Worm (Caenorhabditis elegans) whole organism, L2 larva: ENCODE measurements around the gene let-23.

Experiments used
- C34F6.9 ChIP-seq: fragments of 150-350 bp; optimal IDR thresholded peaks from 2 replicates; lab custom pipeline; 2014; ENCODE audit warnings: missing biosample characterization, missing genetic modification characterization
- F13H6.1 ChIP-seq: sonication (generic microtip); optimal IDR thresholded peaks from 2 replicates; lab custom pipeline; 2016; ENCODE audit warnings: missing genetic modification characterization, missing compliant biosample characterization
- Y55F3AM.14 ChIP-seq: fragments of 200-800 bp; sonication (Bioruptor generic); optimal IDR thresholded peaks from 2 replicates; lab custom pipeline; 2018; ENCODE audit warnings: mild to moderate bottlenecking, missing genetic modification characterization, missing compliant biosample characterization
- ama-1 ChIP-seq: fragments of 150-350 bp; optimal IDR thresholded peaks from 2 replicates; lab custom pipeline; 2018; ENCODE audit warnings: inconsistent platforms
- ceh-16 ChIP-seq: fragments of 150-350 bp; optimal IDR thresholded peaks from 2 replicates; lab custom pipeline; 2014; ENCODE audit warnings: missing biosample characterization, missing genetic modification characterization
- ceh-82 ChIP-seq: fragments of 150-350 bp; optimal IDR thresholded peaks from 2 replicates; lab custom pipeline; 2014; ENCODE audit warnings: missing biosample characterization, missing genetic modification characterization
- crh-2 ChIP-seq: sonication (generic microtip); optimal IDR thresholded peaks from 2 replicates; lab custom pipeline; 2017; ENCODE audit warnings: missing biosample characterization, missing genetic modification characterization
- dmd-4 ChIP-seq: sonication (generic microtip); optimal IDR thresholded peaks from 2 replicates; lab custom pipeline; 2017; ENCODE audit warnings: missing biosample characterization, missing genetic modification characterization
- egl-27 ChIP-seq: sonication (generic microtip); optimal IDR thresholded peaks from 3 replicates; lab custom pipeline; 2017; ENCODE audit warnings: missing biosample characterization, missing genetic modification reagents, missing genetic modification characterization
- fos-1 ChIP-seq: fragments of 150-350 bp; optimal IDR thresholded peaks from 2 replicates; lab custom pipeline; 2014; ENCODE audit warnings: missing biosample characterization, missing genetic modification characterization
- lin-11 ChIP-seq: fragments of 150-350 bp; sonication (generic microtip); optimal IDR thresholded peaks from 2 replicates; lab custom pipeline; 2014; ENCODE audit warnings: missing biosample characterization, missing genetic modification characterization, inconsistent platforms, mixed read lengths
- lin-13 ChIP-seq: fragments of 150-350 bp; optimal IDR thresholded peaks from 2 replicates; lab custom pipeline; 2014; ENCODE audit warnings: missing biosample characterization, missing genetic modification reagents, missing genetic modification characterization
- lin-39 ChIP-seq: fragments of 150-350 bp; optimal IDR thresholded peaks from 2 replicates; lab custom pipeline; 2014; ENCODE audit warnings: missing biosample characterization, missing genetic modification reagents, missing genetic modification characterization
- lsy-2 ChIP-seq, 2 experiments: fragments of 150-350 bp in 1 of 2; sonication (generic microtip) in 1 of 2; optimal IDR thresholded peaks; 2 replicates each; lab custom pipeline; 2014 to 2017; ENCODE audit warnings: missing biosample characterization in 2 of 2, missing genetic modification characterization in 2 of 2
- mab-5 ChIP-seq: fragments of 150-350 bp; optimal IDR thresholded peaks from 2 replicates; lab custom pipeline; 2014; ENCODE audit warnings: missing biosample characterization, missing genetic modification characterization
- mbf-1 ChIP-seq: sonication (generic microtip); optimal IDR thresholded peaks from 2 replicates; lab custom pipeline; 2017; ENCODE audit warnings: missing biosample characterization, missing genetic modification characterization
- mdl-1 ChIP-seq, 2 experiments: fragments of 150-350 bp in 1 of 2; sonication (generic microtip) in 1 of 2; optimal IDR thresholded peaks; 2 replicates each; lab custom pipeline; 2017; ENCODE audit warnings: missing biosample characterization in 2 of 2, missing genetic modification characterization in 2 of 2
- nhr-11 ChIP-seq: fragments of 150-350 bp; optimal IDR thresholded peaks from 2 replicates; lab custom pipeline; 2014; ENCODE audit warnings: missing biosample characterization, missing genetic modification characterization
- nhr-129 ChIP-seq: fragments of 150-350 bp; optimal IDR thresholded peaks from 2 replicates; lab custom pipeline; 2014; ENCODE audit warnings: missing biosample characterization, missing genetic modification characterization
- nhr-21 ChIP-seq: fragments of 150-350 bp; optimal IDR thresholded peaks from 2 replicates; lab custom pipeline; 2014; ENCODE audit warnings: missing biosample characterization, missing genetic modification characterization
- nhr-23 ChIP-seq: fragments of 150-350 bp; optimal IDR thresholded peaks from 2 replicates; lab custom pipeline; 2014; ENCODE audit warnings: missing biosample characterization, missing genetic modification reagents, missing genetic modification characterization
- nhr-237 ChIP-seq: fragments of 150-350 bp; optimal IDR thresholded peaks from 2 replicates; lab custom pipeline; 2014; ENCODE audit warnings: missing biosample characterization, missing genetic modification characterization
- nhr-25 ChIP-seq: fragments of 150-350 bp; sonication (generic microtip); optimal IDR thresholded peaks from 3 replicates; lab custom pipeline; 2014; ENCODE audit warnings: missing biosample characterization, missing genetic modification characterization
- nhr-6 ChIP-seq: fragments of 150-350 bp; optimal IDR thresholded peaks from 2 replicates; lab custom pipeline; 2014; ENCODE audit warnings: missing biosample characterization, missing genetic modification characterization
- nhr-77 ChIP-seq: fragments of 150-350 bp; optimal IDR thresholded peaks from 2 replicates; lab custom pipeline; 2014; ENCODE audit warnings: missing biosample characterization, missing genetic modification characterization
- peb-1 ChIP-seq: fragments of 150-350 bp; optimal IDR thresholded peaks from 2 replicates; lab custom pipeline; 2014; ENCODE audit warnings: missing biosample characterization, missing genetic modification characterization
- sem-4 ChIP-seq: fragments of 150-350 bp; optimal IDR thresholded peaks from 2 replicates; lab custom pipeline; 2014; ENCODE audit warnings: missing biosample characterization, missing genetic modification reagents, missing genetic modification characterization
- skn-1 ChIP-seq: sonication (generic microtip); optimal IDR thresholded peaks from 2 replicates; lab custom pipeline; 2017; ENCODE audit warnings: missing biosample characterization, missing genetic modification characterization
- sma-3 ChIP-seq: sonication (generic microtip); optimal IDR thresholded peaks from 2 replicates; lab custom pipeline; 2016; ENCODE audit warnings: missing genetic modification reagents, missing genetic modification characterization, missing compliant biosample characterization
- snpc-4 ChIP-seq: fragments of 150-350 bp; optimal IDR thresholded peaks from 2 replicates; lab custom pipeline; 2014; ENCODE audit warnings: missing biosample characterization, missing genetic modification characterization
- unc-39 ChIP-seq: fragments of 150-350 bp; optimal IDR thresholded peaks from 2 replicates; lab custom pipeline; 2014; ENCODE audit warnings: missing biosample characterization, missing genetic modification characterization
- unc-55 ChIP-seq: fragments of 150-350 bp; sonication (generic microtip); optimal IDR thresholded peaks from 3 replicates; lab custom pipeline; 2014; ENCODE audit warnings: missing biosample characterization, missing genetic modification reagents, missing genetic modification characterization
- unc-62 ChIP-seq: fragments of 150-350 bp; optimal IDR thresholded peaks from 2 replicates; lab custom pipeline; 2014; ENCODE audit warnings: missing biosample characterization, missing genetic modification reagents, missing genetic modification characterization
- ztf-1 ChIP-seq: fragments of 200-800 bp; sonication (Bioruptor generic); conservative IDR thresholded peaks from 2 replicates; pipeline ENCODE4 v1.3.6; 2022; ENCODE audit warnings: missing genetic modification characterization, missing compliant biosample characterization
- ztf-11 ChIP-seq: sonication (generic microtip); optimal IDR thresholded peaks from 2 replicates; lab custom pipeline; 2017; ENCODE audit warnings: missing biosample characterization, missing genetic modification characterization
- ztf-4 ChIP-seq: fragments of 150-350 bp; optimal IDR thresholded peaks from 2 replicates; lab custom pipeline; 2014; ENCODE audit warnings: missing biosample characterization, missing genetic modification characterization

let-23 gene

DNA sequence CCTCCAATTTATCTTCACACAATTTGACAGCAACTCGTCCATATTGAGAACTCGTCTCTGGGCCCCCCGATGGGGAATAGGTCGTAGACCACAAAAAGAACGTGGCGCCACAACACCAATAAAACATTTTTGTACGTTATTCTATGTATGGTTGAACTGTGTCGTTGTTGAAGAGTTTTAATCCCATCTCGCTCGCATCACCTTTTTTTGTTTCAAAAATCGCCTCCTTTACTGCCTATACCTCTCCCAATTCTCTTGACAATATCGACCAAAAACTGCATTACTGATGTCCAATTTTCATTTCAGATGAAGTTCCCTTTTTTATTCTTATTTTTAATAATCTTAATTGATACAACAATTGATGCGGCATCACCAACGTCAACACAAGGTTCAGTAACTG lies at the start of gene let-23:
let-23 (plus strand) TSS at position 301 of the 400 bp plus-strand sequence.
- TF ChIP-seq egl-27 (tag; lab: Kevin White, UChicago) (no peak), C34F6.9 (tag; lab: Kevin White, UChicago) (no peak), sem-4 (tag; lab: Kevin White, UChicago) (no peak), lin-13 (GFP tag; lab: Kevin White, UChicago) (no peak), nhr-129 (no peak), nhr-237 (tag; lab: Kevin White, UChicago) (no peak), ama-1 (lab: Kevin White, UChicago) (no peak), unc-39 (tag; lab: Kevin White, UChicago) (no peak), mab-5 (tag; lab: Kevin White, UChicago) (no peak), fos-1 (tag; lab: Kevin White, UChicago) (no peak), nhr-25 (tag; lab: Kevin White, UChicago) (no peak), nhr-23 (no peak), ceh-82 (tag; lab: Kevin White, UChicago) (no peak), skn-1 (tag; lab: Kevin White, UChicago) (no peak), lin-39 (no peak), ztf-1 (GFP tag; lab: Robert Waterston, UW) (no peak), ceh-16 (tag; lab: Kevin White, UChicago) (no peak), sma-3 (GFP tag; lab: Kevin White, UChicago) (no peak)

DNA sequence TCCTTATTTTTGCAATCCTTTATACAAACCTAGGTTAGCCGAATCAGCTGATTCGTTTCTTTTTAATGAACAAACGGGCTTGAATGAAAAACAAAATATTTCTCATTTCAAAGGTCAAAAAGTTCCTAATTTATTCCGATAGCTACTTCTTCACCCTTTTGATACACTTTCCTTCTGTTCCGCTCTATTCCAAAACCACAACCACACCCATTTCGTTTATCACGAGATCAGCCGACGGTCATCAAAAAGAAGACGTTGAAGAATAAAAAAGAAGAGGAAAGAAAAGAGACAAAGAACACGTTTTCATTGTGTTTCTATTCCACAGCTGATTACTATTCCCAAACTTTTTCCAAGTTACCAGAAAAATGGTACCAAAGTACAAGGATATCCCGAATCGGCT lies 49.2 kb upstream of the let-23 start:
- TF ChIP-seq unc-39 (tag; lab: Kevin White, UChicago) (no peak), nhr-77 (tag; lab: Kevin White, UChicago) (no peak), skn-1 (tag; lab: Kevin White, UChicago) (no peak), Y55F3AM.14 (no peak), fos-1 (tag; lab: Kevin White, UChicago) (no peak), sma-3 (GFP tag; lab: Kevin White, UChicago) (no peak), lin-39 (no peak), mdl-1 (tag; optimal IDR thresholded peaks at IDR 0.05; lab: Kevin White, UChicago) (no peak), nhr-11 (tag; lab: Kevin White, UChicago) (no peak), dmd-4 (tag; lab: Kevin White, UChicago) (no peak), nhr-21 (no peak), F13H6.1 (no peak), unc-55 (GFP tag; lab: Kevin White, UChicago) (no peak), lin-13 (GFP tag; lab: Kevin White, UChicago) (no peak), unc-62 (GFP tag; lab: Kevin White, UChicago) (no peak), sem-4 (tag; lab: Kevin White, UChicago) (no peak)

DNA sequence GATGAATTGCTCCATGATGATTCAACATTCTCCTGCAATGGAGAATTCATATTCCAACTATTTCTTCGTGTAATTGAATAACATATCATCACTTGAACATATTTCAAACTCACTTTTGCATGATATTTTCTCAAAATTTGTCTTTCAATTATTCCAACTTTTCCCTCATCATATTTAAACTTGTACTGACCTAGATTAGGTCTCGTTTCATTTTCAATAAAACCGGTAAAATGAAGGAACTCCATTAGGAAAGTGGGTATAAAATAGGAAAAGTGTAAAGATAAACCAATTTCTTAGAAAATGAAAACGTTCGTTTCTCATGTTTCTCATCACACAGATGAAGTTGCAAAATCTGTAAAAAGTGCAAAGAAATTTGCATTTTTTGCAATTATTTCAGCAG lies 45.1 kb upstream of the let-23 start, which contains the start of gene col-78:
col-78 (plus strand) TSS at position 301 of the 400 bp plus-strand sequence.
- no peak for TF ChIP-seq unc-62 (GFP tag; lab: Kevin White, UChicago)
- no peak for TF ChIP-seq nhr-25 (tag; lab: Kevin White, UChicago)
- no peak for TF ChIP-seq mab-5 (tag; lab: Kevin White, UChicago)
- TF ChIP-seq ztf-4 (tag; lab: Kevin White, UChicago): no peak
- no peak for TF ChIP-seq lsy-2 (tag; optimal IDR thresholded peaks at IDR 0.05; lab: Kevin White, UChicago)
- TF ChIP-seq nhr-237 (tag; lab: Kevin White, UChicago): no peak
- no peak for TF ChIP-seq nhr-77 (tag; lab: Kevin White, UChicago)
- no peak for TF ChIP-seq sem-4 (tag; lab: Kevin White, UChicago)
- TF ChIP-seq snpc-4: no peak
- TF ChIP-seq mbf-1 (tag; lab: Kevin White, UChicago): no peak
- TF ChIP-seq peb-1: no peak

DNA sequence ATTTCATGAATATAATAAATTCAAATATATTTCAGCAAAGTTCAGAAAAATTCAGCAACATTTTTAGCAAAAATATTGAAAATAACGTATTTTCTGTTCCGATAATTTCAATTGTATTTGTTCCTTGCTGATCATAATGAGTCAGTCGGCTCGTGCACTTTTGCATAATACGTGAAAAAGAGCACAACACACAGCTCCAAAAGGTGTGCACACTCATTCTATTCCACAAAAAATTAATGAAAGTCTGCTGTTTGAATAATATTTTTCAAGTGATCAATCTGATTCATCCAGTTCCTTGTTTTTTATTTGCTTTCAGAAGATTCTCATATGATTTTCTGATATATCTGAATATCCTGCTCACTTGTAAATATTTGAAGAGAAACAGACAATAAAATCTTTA lies 43.0 kb upstream of the let-23 start:
- TF ChIP-seq nhr-23: no peak
- TF ChIP-seq unc-55 (GFP tag; lab: Kevin White, UChicago): no peak
- TF ChIP-seq ztf-4 (tag; lab: Kevin White, UChicago): no peak
- no peak for TF ChIP-seq lin-11 (tag; lab: Kevin White, UChicago)
- TF ChIP-seq ceh-16 (tag; lab: Kevin White, UChicago): no peak
- TF ChIP-seq sma-3 (GFP tag; lab: Kevin White, UChicago): no peak
- TF ChIP-seq lin-39: no peak
- TF ChIP-seq sem-4 (tag; lab: Kevin White, UChicago): no peak
- no peak for TF ChIP-seq lin-13 (GFP tag; lab: Kevin White, UChicago)
- TF ChIP-seq nhr-129: no peak
- no peak for TF ChIP-seq nhr-6
- TF ChIP-seq nhr-77 (tag; lab: Kevin White, UChicago): no peak
- TF ChIP-seq F13H6.1: no peak
- no peak for TF ChIP-seq crh-2
- TF ChIP-seq nhr-11 (tag; lab: Kevin White, UChicago): no peak
- no peak for TF ChIP-seq ztf-11 (tag; lab: Kevin White, UChicago)
- no peak for TF ChIP-seq unc-62 (GFP tag; lab: Kevin White, UChicago)
- TF ChIP-seq skn-1 (tag; lab: Kevin White, UChicago): no peak
- TF ChIP-seq Y55F3AM.14: no peak
- TF ChIP-seq egl-27 (tag; lab: Kevin White, UChicago): no peak
